Fruit fly (Drosophila melanogaster): ENCODE measurements around the gene alpha-Man-IIa.

alpha-Man-IIa gene

dm6 chr3R:9428189-9428699, 15.9 kb downstream of the alpha-Man-IIa start (continued):
- TF ChIP-seq NFAT (GFP tag; IDR thresholded peaks at IDR 0.05), result no peak

- TF ChIP-seq CG30403 (GFP tag; optimal IDR thresholded peaks at IDR 0.05), result peak; percentile 40
- no peak for TF ChIP-seq danr (GFP tag; IDR thresholded peaks at IDR 0.05)
- TF ChIP-seq Lpt (GFP tag; optimal IDR thresholded peaks at IDR 0.05), result no peak
- TF ChIP-seq CG9817 (tag; optimal IDR thresholded peaks at IDR 0.05), result peak; percentile 48
- no peak for TF ChIP-seq hkb (optimal IDR thresholded peaks at IDR 0.05)
- peak; percentile 70; the same call in 1 of the 2 replicates for TF ChIP-seq hkb (GFP tag; IDR thresholded peaks at IDR 0.05)
- TF ChIP-seq Tbp (GFP tag; optimal IDR thresholded peaks at IDR 0.05), result no peak
- no peak for TF ChIP-seq CG11560 (tag; IDR thresholded peaks at IDR 0.05)
- TF ChIP-seq scrt (GFP tag; optimal IDR thresholded peaks at IDR 0.05), result peak; percentile 63
- peak; percentile 68 for TF ChIP-seq CG10366 (GFP tag; IDR thresholded peaks at IDR 0.05)
- TF ChIP-seq CG3838 (GFP tag; optimal IDR thresholded peaks at IDR 0.05), result no peak
- no peak for TF ChIP-seq chinmo (GFP tag; IDR thresholded peaks at IDR 0.05; ENCODE audit: partially characterized antibody)
- peak; percentile 78 for TF ChIP-seq CG13424 (tag; optimal IDR thresholded peaks at IDR 0.05)
- no peak for TF ChIP-seq CG14441 (GFP tag; IDR thresholded peaks at IDR 0.05)
- no peak for TF ChIP-seq CG34224 (GFP tag; IDR thresholded peaks at IDR 0.05; ENCODE audit: partially characterized antibody)
- TF ChIP-seq mld (GFP tag; IDR thresholded peaks at IDR 0.05; ENCODE audit: partially characterized antibody), result no peak
- peak; percentile 17 for TF ChIP-seq CG10147 (GFP tag; optimal IDR thresholded peaks at IDR 0.05)
- TF ChIP-seq CG12104 (GFP tag; optimal IDR thresholded peaks at IDR 0.05), result no peak
- peak; percentile 44 for TF ChIP-seq CG18011 (GFP tag; optimal IDR thresholded peaks at IDR 0.05)
- peak in 1 of 3 experiments; percentile 22 for TF ChIP-seq lola (GFP tag; optimal IDR thresholded peaks at IDR 0.05)
- TF ChIP-seq nerfin-1 (tag; optimal IDR thresholded peaks at IDR 0.05), result no peak
- peak; percentile 50; the same call in 1 of the 2 replicates for TF ChIP-seq sisA (GFP tag; IDR thresholded peaks at IDR 0.05)
- TF ChIP-seq CG11696 (GFP tag; IDR thresholded peaks at IDR 0.05), result no peak
- TF ChIP-seq Mes4 (GFP tag; optimal IDR thresholded peaks at IDR 0.05), result no peak
- no peak for TF ChIP-seq CTCF (GFP tag; optimal IDR thresholded peaks at IDR 0.05)
- no peak for TF ChIP-seq Dll (GFP tag; IDR thresholded peaks at IDR 0.05; ENCODE audit: partially characterized antibody)
- no peak for TF ChIP-seq CG2129 (GFP tag; IDR thresholded peaks at IDR 0.05; ENCODE audit: partially characterized antibody)
- TF ChIP-seq Lim3 (GFP tag; IDR thresholded peaks at IDR 0.05), result no peak
- TF ChIP-seq Ets97D (GFP tag; optimal IDR thresholded peaks at IDR 0.05), result no peak
- no peak for TF ChIP-seq Ravus (GFP tag; IDR thresholded peaks at IDR 0.05)
- peak; percentile 67 for TF ChIP-seq ind (GFP tag; optimal IDR thresholded peaks at IDR 0.05)
- no peak for TF ChIP-seq Lhr (GFP tag; optimal IDR thresholded peaks at IDR 0.05)
- TF ChIP-seq ato (GFP tag; IDR thresholded peaks at IDR 0.05; ENCODE audit: partially characterized antibody), result no peak
- TF ChIP-seq bsh (GFP tag; optimal IDR thresholded peaks at IDR 0.05), result peak in 1 of 2 experiments; percentile 65
- no peak for TF ChIP-seq CG13123 (GFP tag; optimal IDR thresholded peaks at IDR 0.05)
- peak in 1 of 2 experiments; percentile 58 for TF ChIP-seq Hr78 (GFP tag; optimal IDR thresholded peaks at IDR 0.05)
- no peak for TF ChIP-seq CG18764 (GFP tag; optimal IDR thresholded peaks at IDR 0.05)
- peak; percentile 87 for TF ChIP-seq Ets65A (GFP tag)
- peak; percentile 90 for TF ChIP-seq Rfx (GFP tag; IDR thresholded peaks at IDR 0.05)
- no peak for TF ChIP-seq CG6765 (GFP tag; optimal IDR thresholded peaks at IDR 0.05)
- no peak for TF ChIP-seq Drgx (GFP tag; IDR thresholded peaks at IDR 0.05)
- peak; percentile 43; the same call in 1 of the 2 replicates for TF ChIP-seq CG8765 (GFP tag; IDR thresholded peaks at IDR 0.05)
- TF ChIP-seq her (GFP tag; optimal IDR thresholded peaks at IDR 0.05), result peak; percentile 60
- TF ChIP-seq kay (GFP tag; optimal IDR thresholded peaks at IDR 0.05), result peak; percentile 57
- TF ChIP-seq Chrac-16 (GFP tag; optimal IDR thresholded peaks at IDR 0.05), result peak; percentile 1
- TF ChIP-seq Spps (tag; optimal IDR thresholded peaks at IDR 0.05), result no peak
- peak; percentile 41 for TF ChIP-seq Nf-YB (GFP tag; optimal IDR thresholded peaks at IDR 0.05)
- peak; percentile 76 for TF ChIP-seq Hmr (GFP tag; optimal IDR thresholded peaks at IDR 0.05)
These were observed 16.6 kb downstream of the alpha-Man-IIa start for dm6 chr3R:9428988-9429387.
